Fruit fly (Drosophila melanogaster) whole organism, embryonic: ENCODE measurements around the gene ABCB7.
A peak's percentile ranks its signal among the peaks of the same experiment; 100 is the strongest.

Experiments used
- B-H1 ChIP-seq: fragments of 200-800 bp; sonication (Bioruptor generic); IDR thresholded peaks from 3 replicates; pipeline ENCODE4 v1.3.6; 2022; ENCODE audit warnings: missing biosample characterization, missing genetic modification characterization
- CG10267 ChIP-seq: fragments of 200-800 bp; sonication (Bioruptor generic); optimal IDR thresholded peaks from 2 replicates; lab custom pipeline; 2018; ENCODE audit warnings: missing biosample characterization, mild to moderate bottlenecking, missing genetic modification characterization, moderate library complexity
- CG10321 ChIP-seq: fragments of 200-800 bp; sonication (Bioruptor generic); IDR thresholded peaks from 2 replicates; pipeline ENCODE4 v1.3.6; 2022; ENCODE audit warnings: missing biosample characterization, missing genetic modification characterization
- CG10366 ChIP-seq: fragments of 200-800 bp; sonication (Bioruptor generic); IDR thresholded peaks from 2 replicates; pipeline ENCODE4 v1.3.6; 2022; ENCODE audit warnings: missing biosample characterization, missing genetic modification characterization
- CG10654 ChIP-seq: fragments of 200-800 bp; sonication (Bioruptor generic); optimal IDR thresholded peaks from 2 replicates; lab custom pipeline; 2016; ENCODE audit warnings: missing biosample characterization, missing genetic modification characterization
- CG11398 ChIP-seq: fragments of 200-800 bp; sonication (Bioruptor generic); optimal IDR thresholded peaks from 2 replicates; lab custom pipeline; 2016; ENCODE audit warnings: missing biosample characterization, missing genetic modification characterization
- CG12071 ChIP-seq: fragments of 200-800 bp; sonication (Bioruptor generic); optimal IDR thresholded peaks from 3 replicates; lab custom pipeline; 2018; ENCODE audit warnings: missing biosample characterization, mild to moderate bottlenecking, missing genetic modification characterization
- CG12219 ChIP-seq: fragments of 200-800 bp; sonication (Bioruptor generic); optimal IDR thresholded peaks from 3 replicates; lab custom pipeline; 2018; ENCODE audit warnings: missing biosample characterization, mild to moderate bottlenecking, missing genetic modification characterization
- CG14050 ChIP-seq: fragments of 200-800 bp; sonication (Bioruptor generic); IDR thresholded peaks from 3 replicates; pipeline ENCODE4 v1.3.6; 2022; ENCODE audit warnings: missing biosample characterization, missing genetic modification characterization
- CG17568 ChIP-seq: fragments of 200-800 bp; sonication (Bioruptor generic); optimal IDR thresholded peaks from 2 replicates; lab custom pipeline; 2018; ENCODE audit warnings: missing biosample characterization, mild to moderate bottlenecking, missing genetic modification characterization, moderate library complexity
- CG17612 ChIP-seq: fragments of 200-800 bp; sonication (Bioruptor generic); IDR thresholded peaks from 2 replicates; pipeline ENCODE4 v1.3.6; 2022; ENCODE audit warnings: missing biosample characterization, missing genetic modification characterization
- CG2202 ChIP-seq: fragments of 200-800 bp; sonication (Bioruptor generic); optimal IDR thresholded peaks from 2 replicates; lab custom pipeline; 2018; ENCODE audit warnings: missing biosample characterization, mild to moderate bottlenecking, missing genetic modification characterization
- CG32532 ChIP-seq: fragments of 200-800 bp; sonication (Bioruptor generic); IDR thresholded peaks from 2 replicates; pipeline ENCODE4 v1.3.6; 2022; ENCODE audit warnings: missing biosample characterization, missing genetic modification characterization
- CG32767 ChIP-seq: fragments of 200-800 bp; sonication (Bioruptor generic); IDR thresholded peaks from 2 replicates; pipeline ENCODE4 v1.3.6; 2022; ENCODE audit warnings: missing biosample characterization, missing genetic modification characterization
- CG3407 ChIP-seq: fragments of 200-800 bp; sonication (Bioruptor generic); optimal IDR thresholded peaks from 2 replicates; lab custom pipeline; 2018; ENCODE audit warnings: missing biosample characterization, mild to moderate bottlenecking, missing genetic modification characterization
- CG43689 ChIP-seq: fragments of 200-800 bp; sonication (Bioruptor generic); IDR thresholded peaks from 2 replicates; pipeline ENCODE4 v1.3.6; 2022; ENCODE audit warnings: missing biosample characterization, missing genetic modification characterization
- D ChIP-seq, 2 experiments: fragments of 200-800 bp in 1 of 2; fragments of >200 bp in 1 of 2; sonication (Bioruptor generic) in 1 of 2; optimal IDR thresholded peaks; 2 replicates in 1 of 2; 3 replicates in 1 of 2; lab custom pipeline; 2017; ENCODE audit warnings: mild to moderate bottlenecking in 1 of 2, missing biosample characterization in 1 of 2, missing genetic modification characterization in 1 of 2, missing genetic modification reagents in 1 of 2
- D19A ChIP-seq: fragments of 200-800 bp; optimal IDR thresholded peaks from 3 replicates; lab custom pipeline; 2019; ENCODE audit warnings: missing biosample characterization, mild to moderate bottlenecking, missing genetic modification characterization, moderate library complexity
- Dad ChIP-seq: fragments of 200-800 bp; sonication (Bioruptor generic); optimal IDR thresholded peaks from 3 replicates; lab custom pipeline; 2016; ENCODE audit warnings: missing biosample characterization, missing genetic modification characterization
- Dbx ChIP-seq: fragments of 200-800 bp; sonication (Bioruptor generic); IDR thresholded peaks from 3 replicates; pipeline ENCODE4 v1.3.6; 2022; ENCODE audit warnings: missing biosample characterization, missing genetic modification characterization
- HmgZ ChIP-seq: fragments of 200-800 bp; sonication (Bioruptor generic); optimal IDR thresholded peaks from 2 replicates; lab custom pipeline; 2018; ENCODE audit warnings: missing biosample characterization, mild to moderate bottlenecking, missing genetic modification characterization
- Jarid2 ChIP-seq: fragments of 200-800 bp; sonication (Bioruptor generic); optimal IDR thresholded peaks from 3 replicates; lab custom pipeline; 2017; ENCODE audit warnings: mild to moderate bottlenecking, missing biosample characterization, missing genetic modification reagents, missing genetic modification characterization
- NC2β ChIP-seq: fragments of 200-800 bp; sonication (Bioruptor generic); optimal IDR thresholded peaks from 2 replicates; lab custom pipeline; 2016; ENCODE audit warnings: missing biosample characterization, missing genetic modification characterization
- NfI ChIP-seq: fragments of 200-800 bp; sonication (Bioruptor generic); optimal IDR thresholded peaks from 3 replicates; lab custom pipeline; 2018; ENCODE audit warnings: missing biosample characterization, mild to moderate bottlenecking, missing genetic modification characterization, moderate library complexity
- TFAM ChIP-seq: fragments of 200-800 bp; sonication (Bioruptor generic); optimal IDR thresholded peaks from 2 replicates; lab custom pipeline; 2017; ENCODE audit warnings: missing biosample characterization, missing genetic modification characterization, inconsistent platforms
- Tbp ChIP-seq: fragments of >200 bp; optimal IDR thresholded peaks from 2 replicates; lab custom pipeline; 2018; ENCODE audit warnings: missing biosample characterization, missing genetic modification characterization
- Usf ChIP-seq: fragments of 200-800 bp; sonication (Bioruptor generic); optimal IDR thresholded peaks from 2 replicates; lab custom pipeline; 2017; ENCODE audit warnings: missing genotype, missing biosample characterization, missing genetic modification characterization
- al ChIP-seq: fragments of 200-800 bp; sonication (Bioruptor generic); IDR thresholded peaks from 2 replicates; pipeline ENCODE4 v1.3.6; 2022; ENCODE audit warnings: missing biosample characterization, missing genetic modification characterization
- cg ChIP-seq: fragments of 200-800 bp; sonication (Bioruptor generic); optimal IDR thresholded peaks from 3 replicates; lab custom pipeline; 2019; ENCODE audit warnings: missing biosample characterization, mild to moderate bottlenecking, missing genetic modification characterization, moderate library complexity
- crol ChIP-seq: fragments of 200-800 bp; sonication (Bioruptor generic); IDR thresholded peaks from 2 replicates; pipeline ENCODE4 v1.3.6; 2022; ENCODE audit warnings: missing biosample characterization, missing genetic modification characterization
- en ChIP-seq: fragments of 200-800 bp; sonication (Bioruptor generic); optimal IDR thresholded peaks from 2 replicates; lab custom pipeline; 2016; ENCODE audit warnings: missing biosample characterization, missing genetic modification characterization
- fd64A ChIP-seq: fragments of 200-800 bp; sonication (Bioruptor generic); optimal IDR thresholded peaks from 3 replicates; lab custom pipeline; 2018; ENCODE audit warnings: missing biosample characterization, mild to moderate bottlenecking, missing genetic modification characterization
- gce ChIP-seq: fragments of 200-800 bp; sonication (Bioruptor generic); IDR thresholded peaks from 3 replicates; pipeline ENCODE4 v1.3.6; 2022; ENCODE audit warnings: missing biosample characterization, missing genetic modification characterization
- gcm ChIP-seq: fragments of 200-800 bp; sonication (Bioruptor generic); optimal IDR thresholded peaks from 2 replicates; lab custom pipeline; 2019; ENCODE audit warnings: missing biosample characterization, mild to moderate bottlenecking, missing genetic modification characterization, moderate library complexity
- hth ChIP-seq: fragments of >200 bp; optimal IDR thresholded peaks from 2 replicates; lab custom pipeline; 2017; ENCODE audit warnings: inconsistent platforms
- ken ChIP-seq: fragments of 200-800 bp; sonication (Bioruptor generic); IDR thresholded peaks from 3 replicates; pipeline ENCODE4 v1.3.6; 2022; ENCODE audit warnings: missing biosample characterization, missing genetic modification characterization
- klu ChIP-seq: fragments of 200-800 bp; sonication (Bioruptor generic); IDR thresholded peaks from 2 replicates; pipeline ENCODE4 v1.3.6; 2022; ENCODE audit warnings: missing biosample characterization, missing genetic modification characterization
- nerfin-2 ChIP-seq: fragments of 200-800 bp; sonication (Bioruptor generic); IDR thresholded peaks from 2 replicates; pipeline ENCODE4 v1.3.6; 2022; ENCODE audit warnings: missing biosample characterization, missing genetic modification characterization; ENCODE audit not compliant: partially characterized antibody
- oc ChIP-seq: fragments of 200-800 bp; sonication (Bioruptor generic); optimal IDR thresholded peaks from 2 replicates; lab custom pipeline; 2018; ENCODE audit warnings: missing biosample characterization, mild to moderate bottlenecking, missing genetic modification characterization, moderate library complexity
- pb ChIP-seq: fragments of 200-800 bp; sonication (Bioruptor generic); optimal IDR thresholded peaks from 3 replicates; lab custom pipeline; 2016; ENCODE audit warnings: missing biosample characterization, missing genetic modification characterization
- phol ChIP-seq: fragments of 200-800 bp; sonication (Bioruptor generic); optimal IDR thresholded peaks from 3 replicates; lab custom pipeline; 2018; ENCODE audit warnings: missing biosample characterization, mild to moderate bottlenecking, missing genetic modification characterization, moderate library complexity
- ranshi ChIP-seq: fragments of 200-800 bp; sonication (Bioruptor generic); IDR thresholded peaks from 2 replicates; pipeline ENCODE4 v1.3.6; 2022; ENCODE audit warnings: missing biosample characterization, missing genetic modification characterization
- repo ChIP-seq: fragments of 200-800 bp; sonication (Bioruptor generic); optimal IDR thresholded peaks from 2 replicates; lab custom pipeline; 2016; ENCODE audit warnings: missing biosample characterization, missing genetic modification characterization
- seq ChIP-seq: fragments of 200-800 bp; sonication (Bioruptor generic); IDR thresholded peaks from 2 replicates; pipeline ENCODE4 v1.3.6; 2022; ENCODE audit warnings: missing biosample characterization, missing genetic modification characterization
- ssp ChIP-seq: fragments of 200-800 bp; sonication (Bioruptor generic); IDR thresholded peaks from 2 replicates; pipeline ENCODE4 v1.3.6; 2022; ENCODE audit warnings: missing biosample characterization, missing genetic modification characterization
- stc ChIP-seq: fragments of 200-800 bp; sonication (Bioruptor generic); IDR thresholded peaks from 2 replicates; pipeline ENCODE4 v1.3.6; 2022; ENCODE audit warnings: missing biosample characterization, missing genetic modification characterization
- toy ChIP-seq: fragments of 200-800 bp; sonication (Bioruptor generic); IDR thresholded peaks from 2 replicates; pipeline ENCODE4 v1.3.6; 2022; ENCODE audit warnings: missing biosample characterization, missing genetic modification characterization
- wek ChIP-seq: fragments of 200-800 bp; sonication (Bioruptor generic); optimal IDR thresholded peaks from 3 replicates; lab custom pipeline; 2018; ENCODE audit warnings: missing biosample characterization, mild to moderate bottlenecking, missing genetic modification characterization, moderate library complexity
- zf30C ChIP-seq: fragments of 200-800 bp; sonication (Bioruptor generic); optimal IDR thresholded peaks from 3 replicates; lab custom pipeline; 2018; ENCODE audit warnings: missing biosample characterization, mild to moderate bottlenecking, missing genetic modification characterization
- zfh1 ChIP-seq: fragments of 200-800 bp; sonication (Bioruptor generic); IDR thresholded peaks from 3 replicates; pipeline ENCODE4 v1.3.6; 2022; ENCODE audit warnings: missing biosample characterization, missing genetic modification characterization

Gene ABCB7

DNA sequence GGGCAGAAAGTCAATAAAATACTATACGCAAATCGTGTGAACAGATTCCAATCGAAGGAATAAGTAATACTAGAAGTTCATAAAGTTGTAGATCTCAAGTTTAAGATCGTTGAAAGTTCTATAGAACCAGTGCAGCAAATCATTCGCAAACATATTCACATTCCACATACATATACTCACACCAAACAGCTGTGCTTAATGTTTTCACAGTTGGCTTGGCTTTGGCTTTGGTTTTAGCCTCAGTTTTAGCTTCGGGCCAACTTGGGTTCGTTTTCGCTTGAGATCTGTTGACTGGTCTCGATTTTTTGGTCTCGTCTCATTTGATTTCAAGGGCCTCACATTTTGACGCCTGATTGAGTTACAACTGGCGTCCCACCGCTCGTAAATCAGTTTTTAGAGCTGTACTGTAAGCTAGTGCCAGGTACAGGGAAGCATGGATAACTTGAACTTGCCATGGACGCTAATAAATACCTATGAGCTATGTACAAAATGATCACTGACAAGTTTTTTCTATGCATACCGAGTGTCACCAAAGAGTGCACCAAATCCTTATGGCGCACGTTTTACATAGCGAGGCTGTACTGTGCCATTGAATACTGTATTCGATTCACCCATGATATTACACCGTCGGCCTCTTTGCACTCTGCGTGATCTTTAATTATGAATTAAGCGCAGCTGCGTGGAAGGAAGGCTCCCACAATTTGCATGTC is 30.9 kb upstream of the ABCB7 start (continued):
- TF ChIP-seq CG10366 (GFP tag; lab: Robert Waterston, UW) (peak; percentile 87), D19A (tag; lab: Kevin White, UChicago) (peak; percentile 59), Usf (peak; percentile 44), D (optimal IDR thresholded peaks at IDR 0.05; lab: Kevin White, UChicago) (peak; percentile 15), D (GFP tag; optimal IDR thresholded peaks at IDR 0.05; lab: Kevin White, UChicago) (peak; percentile 64), stc (peak; percentile 80), gce (GFP tag; lab: Robert Waterston, UW) (peak; percentile 80), cg (GFP tag; lab: Kevin White, UChicago) (no peak), Dad (GFP tag; lab: Kevin White, UChicago) (peak; percentile 74), TFAM (GFP tag; lab: Kevin White, UChicago) (no peak), seq (GFP tag; lab: Robert Waterston, UW) (peak; percentile 86), NC2β (GFP tag; lab: Kevin White, UChicago) (peak; percentile 45), hth (lab: Kevin White, UChicago) (no peak), CG10654 (GFP tag; lab: Kevin White, UChicago) (peak; percentile 79), crol (0 out of 2 replicates have a peak, but pooled peaks have one; percentile 16), NfI (GFP tag; lab: Kevin White, UChicago) (peak; percentile 74), phol (tag; lab: Kevin White, UChicago) (peak; percentile 73), zf30C (GFP tag; lab: Kevin White, UChicago) (no peak), CG14050 (GFP tag; lab: Robert Waterston, UW) (peak; percentile 69), zfh1 (GFP tag; lab: Robert Waterston, UW) (peak; percentile 86), ken (peak; percentile 72; the same call in 2 of the 3 replicates), CG10267 (tag; lab: Kevin White, UChicago) (peak; percentile 56), CG10321 (GFP tag; lab: Robert Waterston, UW) (peak; percentile 64), CG12071 (GFP tag; lab: Kevin White, UChicago) (peak; percentile 90), klu (peak; percentile 58), Jarid2 (GFP tag; lab: Kevin White, UChicago) (peak; percentile 38), CG43689 (GFP tag; lab: Robert Waterston, UW) (peak; percentile 78), repo (GFP tag; lab: Kevin White, UChicago) (peak; percentile 77), CG3407 (GFP tag; lab: Kevin White, UChicago) (peak; percentile 24), gcm (no peak), Tbp (GFP tag; lab: Kevin White, UChicago) (no peak), ranshi (GFP tag; lab: Robert Waterston, UW) (peak; percentile 89), HmgZ (tag; lab: Kevin White, UChicago) (peak; percentile 82), pb (peak; percentile 75), oc (tag; lab: Kevin White, UChicago) (peak; percentile 28), CG11398 (GFP tag; lab: Kevin White, UChicago) (peak; percentile 74), CG17568 (GFP tag; lab: Kevin White, UChicago) (no peak), CG12219 (GFP tag; lab: Kevin White, UChicago) (peak; percentile 76), en (GFP tag; lab: Kevin White, UChicago) (peak; percentile 71), CG2202 (tag; lab: Kevin White, UChicago) (no peak), al (peak; percentile 81), CG32767 (GFP tag; lab: Robert Waterston, UW) (peak; percentile 75), fd64A (GFP tag; lab: Kevin White, UChicago) (peak; percentile 6), ssp (GFP tag; lab: Robert Waterston, UW) (peak; percentile 78), wek (GFP tag; lab: Kevin White, UChicago) (peak; percentile 58), CG17612 (GFP tag; lab: Robert Waterston, UW) (peak; percentile 82), B-H1 (GFP tag; lab: Robert Waterston, UW) (peak; percentile 80), nerfin-2 (no peak), Dbx (GFP tag; lab: Robert Waterston, UW) (peak; percentile 82), CG32532 (peak; percentile 91), toy (peak; percentile 82)
